Fruit fly (Drosophila melanogaster): ENCODE results near the gene kug.

DNA sequence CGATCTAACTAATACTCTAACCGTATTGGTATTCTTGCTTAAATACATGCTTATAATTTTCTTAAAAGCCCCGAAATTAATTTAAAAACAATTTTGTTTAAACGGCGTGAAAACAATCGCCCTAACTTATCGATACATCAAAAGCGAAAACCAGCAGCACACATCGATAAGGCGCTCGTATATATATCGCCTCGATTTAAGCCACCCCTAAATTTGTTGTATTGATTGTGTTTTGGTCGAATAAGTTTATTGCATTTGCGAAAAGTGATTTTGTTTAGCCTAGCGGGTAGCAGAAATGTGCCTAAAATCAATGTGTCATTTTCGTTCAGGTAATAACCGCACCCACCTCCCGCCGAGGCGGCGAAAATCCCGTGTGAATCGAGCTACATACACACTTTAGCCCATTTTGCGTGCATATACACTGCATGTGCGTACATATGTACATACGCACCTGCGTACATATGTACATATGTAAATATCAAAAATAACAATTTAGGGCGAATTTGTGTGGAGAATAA lies 13.3 kb upstream of the kug start, which contains the start of the genes CG7646 and Nca:
- TF ChIP-seq CG8319 (GFP tag; optimal IDR thresholded peaks at IDR 0.05) (no peak), svp (GFP tag) (no peak), Sox102F (GFP tag; optimal IDR thresholded peaks at IDR 0.05) (no peak), CG3919 (GFP tag; optimal IDR thresholded peaks at IDR 0.05) (no peak), achi (GFP tag; optimal IDR thresholded peaks at IDR 0.05) (no peak), ss (GFP tag; optimal IDR thresholded peaks at IDR 0.05) (no peak), Ets96B (tag; optimal IDR thresholded peaks at IDR 0.05) (no peak), lz (GFP tag; optimal IDR thresholded peaks at IDR 0.05) (peak; percentile 14), CG11762 (GFP tag; optimal IDR thresholded peaks at IDR 0.05; ENCODE audit: insufficient read depth) (no peak), dac (GFP tag; optimal IDR thresholded peaks at IDR 0.05) (no peak)

Data from whole organism, prepupa.